Worm (Caenorhabditis elegans) whole organism, midembryonic: ENCODE results near the gene sod-1.
A peak's percentile ranks its signal among the peaks of the same experiment; 100 is the strongest.

Source experiments
- T22C8.4 ChIP-seq: fragments of 200-800 bp; sonication (Bioruptor generic); IDR thresholded peaks from 2 replicates; pipeline ENCODE4 v1.3.6; 2022; ENCODE audit warnings: missing genetic modification characterization, missing compliant biosample characterization
- cog-1 ChIP-seq: sonication (generic microtip); optimal IDR thresholded peaks from 2 replicates; lab custom pipeline; 2016; ENCODE audit warnings: missing genetic modification characterization, missing compliant biosample characterization
- flt-1 ChIP-seq: fragments of 200-800 bp; sonication (Bioruptor generic); IDR thresholded peaks from 2 replicates; pipeline ENCODE4 v1.3.6; 2022; ENCODE audit warnings: missing genetic modification characterization, missing compliant biosample characterization
- klf-2 ChIP-seq: fragments of 200-800 bp; sonication (Bioruptor generic); conservative IDR thresholded peaks from 2 replicates; pipeline ENCODE4 v1.3.6; 2022; ENCODE audit warnings: missing genetic modification reagents, missing genetic modification characterization, missing compliant biosample characterization
- ref-1 ChIP-seq: fragments of 200-800 bp; sonication (Bioruptor generic); conservative IDR thresholded peaks from 2 replicates; pipeline ENCODE4 v1.3.6; 2022; ENCODE audit warnings: missing genetic modification reagents, missing genetic modification characterization, missing compliant biosample characterization
- tab-1 ChIP-seq: fragments of 200-800 bp; sonication (Bioruptor generic); IDR thresholded peaks from 2 replicates; pipeline ENCODE4 v1.3.6; 2022; ENCODE audit warnings: missing genetic modification characterization, missing compliant biosample characterization
- ztf-23 ChIP-seq: fragments of 200-800 bp; sonication (Bioruptor generic); IDR thresholded peaks from 2 replicates; pipeline ENCODE4 v1.3.6; 2022; ENCODE audit warnings: missing genetic modification reagents, missing genetic modification characterization, missing compliant biosample characterization
- ztf-29 ChIP-seq: fragments of 200-800 bp; sonication (Bioruptor generic); IDR thresholded peaks from 2 replicates; pipeline ENCODE4 v1.3.6; 2022; ENCODE audit warnings: missing genetic modification reagents, missing genetic modification characterization, missing compliant biosample characterization

DNA sequence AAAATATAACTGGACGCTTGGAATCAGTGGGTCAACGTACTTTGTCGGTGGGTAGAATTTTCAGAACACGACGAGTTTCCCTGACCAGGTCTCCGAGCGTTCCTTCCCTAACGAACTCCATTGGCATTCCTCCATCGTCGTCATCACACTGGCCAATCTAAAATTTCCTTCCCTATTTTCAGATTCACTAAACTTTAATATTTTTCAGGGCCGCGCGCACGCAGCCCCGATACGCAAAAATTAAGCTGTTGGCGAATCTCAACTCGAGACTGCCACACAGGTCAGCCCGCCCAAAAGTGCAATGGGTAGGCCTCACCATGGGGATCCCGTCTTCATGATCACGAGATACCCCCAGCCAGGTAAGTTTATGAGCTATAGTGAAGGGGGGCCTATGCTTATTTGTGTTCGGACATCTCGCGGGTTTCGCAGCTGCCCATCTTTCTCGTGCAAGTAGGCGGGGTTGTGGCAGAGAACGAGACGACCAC lies 5.5 kb downstream of the sod-1 start:
- TF ChIP-seq ztf-23 (GFP tag; lab: Robert Waterston, UW) (no peak), cog-1 (tag; lab: Kevin White, UChicago) (no peak), ref-1 (peak; percentile 4; the same call in 1 of the 2 replicates), flt-1 (GFP tag; lab: Robert Waterston, UW) (peak; percentile 68), T22C8.4 (no peak), ztf-29 (GFP tag; lab: Robert Waterston, UW) (no peak; the same call in 1 of the 2 replicates), klf-2 (GFP tag; lab: Robert Waterston, UW) (no peak; the same call in 1 of the 2 replicates), tab-1 (GFP tag; lab: Robert Waterston, UW) (no peak)
